Worm (Caenorhabditis elegans): ENCODE measurements around the gene K09F6.11.
"Not testable (repeated sequence)": the region's sequence is repeated elsewhere in the genome, so short reads cannot be mapped to it uniquely, and the experiment has no call there.

Gene K09F6.11

ce11 chrII:2279839-2280238 is at the start of gene K09F6.11:
Gene K09F6.11 (plus strand): TSS chrII:2280139.
- TF ChIP-seq hmg-4 (GFP tag; optimal IDR thresholded peaks at IDR 0.05) (no peak), pes-1 (GFP tag; IDR thresholded peaks at IDR 0.05) (no peak), scrt-1 (GFP tag; IDR thresholded peaks at IDR 0.05) (no peak), hmbx-1 (tag; optimal IDR thresholded peaks at IDR 0.05) (no peak)

ce11 chrII:2230368-2230767 is 49.6 kb upstream of the K09F6.11 start:
- no peak for TF ChIP-seq aly-1 (tag; optimal IDR thresholded peaks at IDR 0.05)
- no peak for TF ChIP-seq ama-1 (optimal IDR thresholded peaks at IDR 0.05)
- TF ChIP-seq scrt-1 (GFP tag; IDR thresholded peaks at IDR 0.05) = no peak
- TF ChIP-seq sea-1 (GFP tag; conservative IDR thresholded peaks at IDR 0.05) = no peak
- no peak for TF ChIP-seq tbx-37 (GFP tag; conservative IDR thresholded peaks at IDR 0.05)

- TF ChIP-seq pes-1 (GFP tag; IDR thresholded peaks at IDR 0.05); ama-1 (optimal IDR thresholded peaks at IDR 0.05); sea-1 (GFP tag; conservative IDR thresholded peaks at IDR 0.05): not testable (repeated sequence)
Measured at ce11 chrII:2232429-2232828, 47.5 kb upstream of the K09F6.11 start, which contains the start of gene F54A3.6. Gene F54A3.6 (minus strand): TSS chrII:2232470.

ce11 chrII:2233240-2233639 is 46.7 kb upstream of the K09F6.11 start, which contains the start of gene cct-3:
Gene cct-3 (plus strand): TSS chrII:2233540.
- TF ChIP-seq ets-7 (tag; optimal IDR thresholded peaks at IDR 0.05) (no peak), aly-1 (tag; optimal IDR thresholded peaks at IDR 0.05) (no peak), tbx-37 (GFP tag; conservative IDR thresholded peaks at IDR 0.05) (no peak)

- no peak for TF ChIP-seq flt-1 (GFP tag; IDR thresholded peaks at IDR 0.05)
- TF ChIP-seq B0310.2 (tag; optimal IDR thresholded peaks at IDR 0.05) = no peak
- no peak for TF ChIP-seq ceh-36 (tag; optimal IDR thresholded peaks at IDR 0.05)
- no peak for TF ChIP-seq ama-1 (optimal IDR thresholded peaks at IDR 0.05)
- TF ChIP-seq pes-1 (GFP tag; IDR thresholded peaks at IDR 0.05) = no peak
- no peak for TF ChIP-seq F13C5.2 (tag; optimal IDR thresholded peaks at IDR 0.05)
- TF ChIP-seq hmbx-1 (tag; optimal IDR thresholded peaks at IDR 0.05) = no peak
- no peak for TF ChIP-seq aly-1 (tag; optimal IDR thresholded peaks at IDR 0.05)
- no peak for TF ChIP-seq tra-4 (tag; optimal IDR thresholded peaks at IDR 0.05)
Measured at ce11 chrII:2236352-2236751, 43.6 kb upstream of the K09F6.11 start.

- TF ChIP-seq F13C5.2 (tag; optimal IDR thresholded peaks at IDR 0.05) (no peak), ama-1 (optimal IDR thresholded peaks at IDR 0.05) (no peak), hnd-1 (tag; optimal IDR thresholded peaks at IDR 0.05) (no peak), hmg-4 (GFP tag; optimal IDR thresholded peaks at IDR 0.05) (no peak), tbx-11 (GFP tag; IDR thresholded peaks at IDR 0.05) (no peak), flt-1 (GFP tag; IDR thresholded peaks at IDR 0.05) (no peak), tbx-37 (GFP tag; conservative IDR thresholded peaks at IDR 0.05) (no peak), ceh-36 (tag; optimal IDR thresholded peaks at IDR 0.05) (no peak), ceh-13 (GFP tag; optimal IDR thresholded peaks at IDR 0.05) (no peak), hmbx-1 (tag; optimal IDR thresholded peaks at IDR 0.05) (no peak), aly-1 (tag; optimal IDR thresholded peaks at IDR 0.05) (no peak), ets-7 (tag; optimal IDR thresholded peaks at IDR 0.05) (no peak), sea-1 (GFP tag; conservative IDR thresholded peaks at IDR 0.05) (no peak)
Measured at ce11 chrII:2243342-2243741, 36.6 kb upstream of the K09F6.11 start, which contains the start of gene F54A3.2. Gene F54A3.2 (plus strand): TSS chrII:2243642.

- TF ChIP-seq flt-1 (GFP tag; IDR thresholded peaks at IDR 0.05) = no peak
- no peak for TF ChIP-seq pes-1 (GFP tag; IDR thresholded peaks at IDR 0.05)
- TF ChIP-seq tbx-37 (GFP tag; conservative IDR thresholded peaks at IDR 0.05) = no peak
- no peak for TF ChIP-seq hnd-1 (tag; optimal IDR thresholded peaks at IDR 0.05)
Measured at ce11 chrII:2251617-2252016, 28.3 kb upstream of the K09F6.11 start.

- TF ChIP-seq hmbx-1 (tag; optimal IDR thresholded peaks at IDR 0.05) = no peak
- no peak for TF ChIP-seq tra-4 (tag; optimal IDR thresholded peaks at IDR 0.05)
- TF ChIP-seq ceh-36 (tag; optimal IDR thresholded peaks at IDR 0.05) = no peak
Measured at ce11 chrII:2253676-2254075, 26.3 kb upstream of the K09F6.11 start.

ce11 chrII:2254861-2255260 is 25.1 kb upstream of the K09F6.11 start, which contains the start of gene K09F6.3:
Gene K09F6.3 (plus strand): TSS chrII:2255161.
- TF ChIP-seq tbx-11 (GFP tag; IDR thresholded peaks at IDR 0.05); tra-4 (tag; optimal IDR thresholded peaks at IDR 0.05); scrt-1 (GFP tag; IDR thresholded peaks at IDR 0.05): not testable (repeated sequence)

- TF ChIP-seq sea-1 (GFP tag; conservative IDR thresholded peaks at IDR 0.05) (no peak), hmbx-1 (tag; optimal IDR thresholded peaks at IDR 0.05) (no peak), hnd-1 (tag; optimal IDR thresholded peaks at IDR 0.05) (no peak), tbx-37 (GFP tag; conservative IDR thresholded peaks at IDR 0.05) (no peak)
Measured at ce11 chrII:2273750-2274149, 6.2 kb upstream of the K09F6.11 start.
